Fruit fly (Drosophila melanogaster) S2 (cell line): ENCODE measurements around the gene CG6712.

ENCODE experiments used
- CG8478 ChIP-seq: fragments of >200 bp; optimal IDR thresholded peaks from 2 replicates; lab custom pipeline; 2018
- CTCF ChIP-seq, 2 experiments: fragments of >200 bp; optimal IDR thresholded peaks; 2 replicates each; lab custom pipeline; 2018

DNA sequence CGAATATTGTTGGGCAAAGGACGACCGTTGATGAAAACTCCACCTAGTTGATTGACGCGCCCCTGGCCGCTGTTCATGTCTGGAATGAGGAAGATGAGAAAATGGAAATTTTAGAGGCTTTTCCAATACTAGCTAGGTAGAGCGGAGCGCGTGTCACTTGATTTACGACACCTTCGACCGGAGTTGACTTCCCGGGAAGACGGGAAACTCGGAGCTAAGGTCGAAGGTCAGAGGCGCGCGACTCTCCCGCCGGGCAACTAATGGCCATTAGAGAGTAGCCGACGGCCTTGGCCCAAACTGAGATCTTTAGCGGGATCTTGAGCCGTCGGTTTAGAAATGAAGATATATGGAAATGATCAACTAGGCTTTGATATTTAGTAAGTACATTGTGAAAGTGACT lies 11.3 kb downstream of the CG6712 start:
- TF ChIP-seq CG8478 (lab: Kevin White, UChicago), result no peak
- no peak for TF ChIP-seq CTCF (optimal IDR thresholded peaks at IDR 0.05; lab: Kevin White, UChicago)
